Fruit fly (Drosophila melanogaster) whole organism, embryonic: ENCODE results near the gene CG42486.

ENCODE experiments used
- Atf3 ChIP-seq: fragments of 200-800 bp; sonication (Bioruptor generic); optimal IDR thresholded peaks from 3 replicates; lab custom pipeline; 2016; ENCODE audit warnings: missing biosample characterization, missing genetic modification characterization
- BEAF-32 ChIP-seq: fragments of 200-800 bp; sonication (Bioruptor generic); optimal IDR thresholded peaks from 3 replicates; lab custom pipeline; 2017; ENCODE audit warnings: missing biosample characterization, missing genetic modification characterization, mild to moderate bottlenecking, moderate library complexity, missing genetic modification reagents
- CG10209 ChIP-seq: fragments of 200-800 bp; sonication (Bioruptor generic); optimal IDR thresholded peaks from 3 replicates; lab custom pipeline; 2017; ENCODE audit warnings: missing biosample characterization, mild to moderate bottlenecking, missing genetic modification characterization, missing genetic modification reagents
- CG10543 ChIP-seq: fragments of 200-800 bp; sonication (Bioruptor generic); optimal IDR thresholded peaks from 3 replicates; lab custom pipeline; 2017; ENCODE audit warnings: missing biosample characterization, mild to moderate bottlenecking, missing genetic modification characterization, moderate library complexity
- CG11456 ChIP-seq: fragments of 200-800 bp; sonication (Bioruptor generic); IDR thresholded peaks from 3 replicates; pipeline ENCODE4 v1.3.6; 2022; ENCODE audit warnings: missing biosample characterization, missing genetic modification characterization
- CG11723 ChIP-seq: fragments of 200-800 bp; sonication (Bioruptor generic); optimal IDR thresholded peaks from 2 replicates; lab custom pipeline; 2017; ENCODE audit warnings: missing biosample characterization, mild to moderate bottlenecking, missing genetic modification characterization
- CG12071 ChIP-seq: fragments of 200-800 bp; sonication (Bioruptor generic); optimal IDR thresholded peaks from 3 replicates; lab custom pipeline; 2018; ENCODE audit warnings: missing biosample characterization, mild to moderate bottlenecking, missing genetic modification characterization
- CG12155 ChIP-seq: fragments of 200-800 bp; sonication (Bioruptor generic); optimal IDR thresholded peaks from 3 replicates; lab custom pipeline; 2016; ENCODE audit warnings: missing biosample characterization, missing genetic modification characterization
- CG15479 ChIP-seq: fragments of 200-800 bp; sonication (Bioruptor generic); optimal IDR thresholded peaks from 3 replicates; lab custom pipeline; 2019; ENCODE audit warnings: missing biosample characterization, mild to moderate bottlenecking, missing genetic modification characterization, moderate library complexity
- CG1603 ChIP-seq: fragments of 200-800 bp; sonication (Bioruptor generic); optimal IDR thresholded peaks from 2 replicates; lab custom pipeline; 2019; ENCODE audit warnings: missing biosample characterization, mild to moderate bottlenecking, missing genetic modification characterization, moderate library complexity
- CG17361 ChIP-seq: fragments of 200-800 bp; sonication (Bioruptor generic); IDR thresholded peaks from 3 replicates; pipeline ENCODE4 v1.3.6; 2022; ENCODE audit warnings: missing biosample characterization, missing genetic modification characterization
- CG18619 ChIP-seq: fragments of 200-800 bp; sonication (Bioruptor generic); optimal IDR thresholded peaks from 3 replicates; lab custom pipeline; 2017; ENCODE audit warnings: missing biosample characterization, mild to moderate bottlenecking, missing genetic modification characterization
- CG2678 ChIP-seq: fragments of 200-800 bp; sonication (Bioruptor generic); optimal IDR thresholded peaks from 3 replicates; lab custom pipeline; 2019; ENCODE audit warnings: missing biosample characterization, mild to moderate bottlenecking, missing genetic modification characterization, moderate library complexity
- CG2712 ChIP-seq: fragments of 200-800 bp; optimal IDR thresholded peaks from 3 replicates; lab custom pipeline; 2019; ENCODE audit warnings: missing biosample characterization, mild to moderate bottlenecking, missing genetic modification characterization, moderate library complexity
- CG3065 ChIP-seq: fragments of 200-800 bp; sonication (Bioruptor generic); optimal IDR thresholded peaks from 2 replicates; lab custom pipeline; 2016; ENCODE audit warnings: missing biosample characterization, missing genetic modification characterization
- CG31224 ChIP-seq: fragments of 200-800 bp; sonication (Bioruptor generic); IDR thresholded peaks from 2 replicates; pipeline ENCODE4 v1.3.6; 2022; ENCODE audit warnings: missing biosample characterization, missing genetic modification characterization
- CG31441 ChIP-seq: fragments of 200-800 bp; sonication (Bioruptor generic); IDR thresholded peaks from 2 replicates; pipeline ENCODE4 v1.3.6; 2022; ENCODE audit warnings: missing biosample characterization, missing genetic modification characterization
- CG34224 ChIP-seq: fragments of 200-800 bp; sonication (Bioruptor generic); IDR thresholded peaks from 3 replicates; pipeline ENCODE4 v1.3.6; 2022; ENCODE audit warnings: missing biosample characterization, missing genetic modification characterization; ENCODE audit not compliant: partially characterized antibody
- CG5245 ChIP-seq: fragments of 200-800 bp; sonication (Bioruptor generic); optimal IDR thresholded peaks from 3 replicates; lab custom pipeline; 2016; ENCODE audit warnings: missing biosample characterization, missing genetic modification characterization
- CG8478 ChIP-seq: fragments of >200 bp; optimal IDR thresholded peaks from 2 replicates; lab custom pipeline; 2018
- CG9215 ChIP-seq: fragments of 200-800 bp; sonication (Bioruptor generic); IDR thresholded peaks from 2 replicates; pipeline ENCODE4 v1.3.6; 2022; ENCODE audit warnings: missing biosample characterization, missing genetic modification characterization
- CG9932 ChIP-seq: fragments of 200-800 bp; sonication (Bioruptor generic); IDR thresholded peaks from 2 replicates; pipeline ENCODE4 v1.3.6; 2022; ENCODE audit warnings: missing biosample characterization, missing genetic modification characterization
- CHES-1-like ChIP-seq: fragments of 200-800 bp; sonication (Bioruptor generic); optimal IDR thresholded peaks from 2 replicates; lab custom pipeline; 2016; ENCODE audit warnings: missing biosample characterization, missing genetic modification characterization
- Chrac-16 ChIP-seq: fragments of 200-800 bp; sonication (Bioruptor generic); optimal IDR thresholded peaks from 3 replicates; lab custom pipeline; 2016; ENCODE audit warnings: missing biosample characterization, missing genetic modification characterization
- CoRest ChIP-seq: fragments of 200-800 bp; sonication (Bioruptor generic); optimal IDR thresholded peaks from 3 replicates; lab custom pipeline; 2018; ENCODE audit warnings: missing biosample characterization, mild to moderate bottlenecking, missing genetic modification characterization, moderate library complexity
- Dek ChIP-seq: fragments of 200-800 bp; sonication (Bioruptor generic); optimal IDR thresholded peaks from 3 replicates; lab custom pipeline; 2019; ENCODE audit warnings: missing biosample characterization, mild to moderate bottlenecking, missing genetic modification characterization, moderate library complexity
- Doc3 ChIP-seq: fragments of 200-800 bp; sonication (Bioruptor generic); IDR thresholded peaks from 3 replicates; pipeline ENCODE4 v1.3.6; 2022; ENCODE audit warnings: missing biosample characterization, missing genetic modification characterization; ENCODE audit not compliant: partially characterized antibody
- Dp ChIP-seq: fragments of 200-800 bp; sonication (Bioruptor generic); optimal IDR thresholded peaks from 2 replicates; lab custom pipeline; 2018; ENCODE audit warnings: missing biosample characterization, mild to moderate bottlenecking, missing genetic modification characterization, moderate library complexity
- Ets65A ChIP-seq: fragments of 200-800 bp; sonication (Bioruptor generic); peaks from one replicate; lab custom pipeline; 2016; ENCODE audit warnings: missing biosample characterization, missing genetic modification characterization
- HLH4C ChIP-seq: fragments of 200-800 bp; sonication (Bioruptor generic); IDR thresholded peaks from 3 replicates; pipeline ENCODE4 v1.3.6; 2022; ENCODE audit warnings: missing biosample characterization, missing genetic modification characterization; ENCODE audit not compliant: partially characterized antibody
- Hmr ChIP-seq: fragments of 200-800 bp; sonication (Bioruptor generic); optimal IDR thresholded peaks from 3 replicates; lab custom pipeline; 2017; ENCODE audit warnings: mild to moderate bottlenecking, missing biosample characterization, missing genetic modification reagents, missing genetic modification characterization
- Hmx ChIP-seq: fragments of 200-800 bp; sonication (Bioruptor generic); optimal IDR thresholded peaks from 2 replicates; lab custom pipeline; 2016; ENCODE audit warnings: missing biosample characterization, missing genetic modification characterization
- Hr3 ChIP-seq: fragments of 200-800 bp; sonication (Bioruptor generic); optimal IDR thresholded peaks from 3 replicates; lab custom pipeline; 2016; ENCODE audit warnings: missing biosample characterization, missing genetic modification characterization
- Sry-β ChIP-seq: fragments of 200-800 bp; sonication (Bioruptor generic); optimal IDR thresholded peaks from 2 replicates; lab custom pipeline; 2018; ENCODE audit warnings: missing biosample characterization, mild to moderate bottlenecking, missing genetic modification characterization, moderate library complexity
- Ssrp ChIP-seq: fragments of 200-800 bp; sonication (Bioruptor generic); optimal IDR thresholded peaks from 2 replicates; lab custom pipeline; 2018; ENCODE audit warnings: missing biosample characterization, mild to moderate bottlenecking, missing genetic modification characterization, moderate library complexity
- al ChIP-seq: fragments of 200-800 bp; sonication (Bioruptor generic); IDR thresholded peaks from 2 replicates; pipeline ENCODE4 v1.3.6; 2022; ENCODE audit warnings: missing biosample characterization, missing genetic modification characterization
- amos ChIP-seq: fragments of 200-800 bp; sonication (Bioruptor generic); IDR thresholded peaks from 2 replicates; pipeline ENCODE4 v1.3.6; 2022; ENCODE audit warnings: missing biosample characterization, missing genetic modification characterization; ENCODE audit not compliant: partially characterized antibody
- ase ChIP-seq: fragments of 200-800 bp; sonication (Bioruptor generic); IDR thresholded peaks from 3 replicates; pipeline ENCODE4 v1.3.6; 2022; ENCODE audit warnings: missing biosample characterization, missing genetic modification characterization
- bowl ChIP-seq: fragments of 200-800 bp; sonication (Bioruptor generic); IDR thresholded peaks from 2 replicates; pipeline ENCODE4 v1.3.6; 2022; ENCODE audit warnings: missing biosample characterization, missing genetic modification characterization
- cg ChIP-seq: fragments of 200-800 bp; sonication (Bioruptor generic); optimal IDR thresholded peaks from 3 replicates; lab custom pipeline; 2019; ENCODE audit warnings: missing biosample characterization, mild to moderate bottlenecking, missing genetic modification characterization, moderate library complexity
- lola ChIP-seq, 3 experiments: fragments of >200 bp in 2 of 3; fragments of 200-800 bp in 1 of 3; sonication (Bioruptor generic) in 1 of 3; optimal IDR thresholded peaks; 2 replicates each; lab custom pipeline; 2017 to 2019; ENCODE audit warnings: missing biosample characterization in 3 of 3, missing genetic modification characterization in 3 of 3, mild to moderate bottlenecking in 1 of 3, moderate library complexity in 1 of 3
- nom ChIP-seq: fragments of 200-800 bp; sonication (Bioruptor generic); optimal IDR thresholded peaks from 2 replicates; lab custom pipeline; 2017; ENCODE audit warnings: missing biosample characterization, missing genetic modification characterization, mild to moderate bottlenecking, moderate library complexity, missing genetic modification reagents
- psq ChIP-seq: fragments of 200-800 bp; sonication (Bioruptor generic); optimal IDR thresholded peaks from 2 replicates; lab custom pipeline; 2017; ENCODE audit warnings: missing biosample characterization, missing genetic modification characterization
- stc ChIP-seq: fragments of 200-800 bp; sonication (Bioruptor generic); IDR thresholded peaks from 2 replicates; pipeline ENCODE4 v1.3.6; 2022; ENCODE audit warnings: missing biosample characterization, missing genetic modification characterization
- trem ChIP-seq: fragments of 200-800 bp; optimal IDR thresholded peaks from 3 replicates; lab custom pipeline; 2019; ENCODE audit warnings: missing biosample characterization, mild to moderate bottlenecking, missing genetic modification characterization, moderate library complexity
- tx ChIP-seq: fragments of 200-800 bp; sonication (Bioruptor generic); optimal IDR thresholded peaks from 2 replicates; lab custom pipeline; 2016; ENCODE audit warnings: missing biosample characterization, missing genetic modification characterization
- vfl ChIP-seq: fragments of 200-800 bp; sonication (Bioruptor generic); optimal IDR thresholded peaks from 2 replicates; lab custom pipeline; 2016; ENCODE audit warnings: missing biosample characterization, missing genetic modification characterization
- vnd ChIP-seq: fragments of 200-800 bp; sonication (Bioruptor generic); IDR thresholded peaks from 3 replicates; pipeline ENCODE4 v1.3.6; 2022; ENCODE audit warnings: missing biosample characterization, missing genetic modification characterization; ENCODE audit not compliant: partially characterized antibody

Gene CG42486

dm6 chr2L:11808327-11808701 is 34.6 kb upstream of the CG42486 start (continued):
- TF ChIP-seq CG2678 (peak; percentile 16), CG9215 (no peak), al (GFP tag; lab: Robert Waterston, UW) (no peak), tx (GFP tag; lab: Kevin White, UChicago) (no peak), CG17361 (GFP tag; lab: Robert Waterston, UW) (peak; percentile 55), CG18619 (GFP tag; lab: Kevin White, UChicago) (peak; percentile 10), stc (GFP tag; lab: Robert Waterston, UW) (no peak), CG31441 (GFP tag; lab: Robert Waterston, UW) (peak; percentile 11; the same call in 1 of the 2 replicates), lola (GFP tag; optimal IDR thresholded peaks at IDR 0.05; lab: Kevin White, UChicago) (peak in 1 of 3 experiments; percentile 32), Ets65A (peak; percentile 62), Ssrp (tag; lab: Kevin White, UChicago) (peak; percentile 18), CG12071 (GFP tag; lab: Kevin White, UChicago) (no peak), CG15479 (no peak), CG3065 (GFP tag; lab: Kevin White, UChicago) (no peak), Sry-β (GFP tag; lab: Kevin White, UChicago) (peak; percentile 95), CoRest (peak; percentile 48), CG34224 (GFP tag; lab: Robert Waterston, UW) (no peak), vfl (GFP tag; lab: Kevin White, UChicago) (no peak)

dm6 chr2L:11808702-11809583 is 34.0 kb upstream of the CG42486 start, which contains the start of gene crol:
Gene crol (minus strand): TSS chr2L:11809438.
- no peak for TF ChIP-seq CG31224 (GFP tag; lab: Robert Waterston, UW)
- peak; percentile 80 for TF ChIP-seq HLH4C (GFP tag; lab: Robert Waterston, UW)
- TF ChIP-seq psq (GFP tag; lab: Kevin White, UChicago), result no peak
- peak; percentile 63 for TF ChIP-seq trem (tag; lab: Kevin White, UChicago)
- TF ChIP-seq Doc3 (GFP tag; lab: Robert Waterston, UW), result peak; percentile 76
- peak; percentile 2 for TF ChIP-seq CG10209 (GFP tag; lab: Kevin White, UChicago)
- peak; percentile 33; the same call in 1 of the 3 replicates for TF ChIP-seq CG11456 (GFP tag; lab: Robert Waterston, UW)
- peak; percentile 40 for TF ChIP-seq Dek
- TF ChIP-seq Hr3 (GFP tag; lab: Kevin White, UChicago), result peak; percentile 36
- peak; percentile 21 for TF ChIP-seq CG12155 (GFP tag; lab: Kevin White, UChicago)
- TF ChIP-seq Chrac-16 (GFP tag; lab: Kevin White, UChicago), result no peak
- TF ChIP-seq CG9932 (GFP tag; lab: Robert Waterston, UW), result peak; percentile 59
- peak; percentile 46 for TF ChIP-seq CHES-1-like
- peak; percentile 51 for TF ChIP-seq CG2712 (tag; lab: Kevin White, UChicago)
- peak; percentile 72 for TF ChIP-seq vnd (GFP tag; lab: Robert Waterston, UW)
- TF ChIP-seq ase (GFP tag; lab: Robert Waterston, UW), result no peak
- TF ChIP-seq Dp (GFP tag; lab: Kevin White, UChicago), result peak; percentile 41
- peak; percentile 88 for TF ChIP-seq BEAF-32 (GFP tag; lab: Kevin White, UChicago)
- no peak for TF ChIP-seq Atf3 (GFP tag; lab: Kevin White, UChicago)
- peak; percentile 87 for TF ChIP-seq CG10543
- TF ChIP-seq nom (GFP tag; lab: Kevin White, UChicago), result peak; percentile 66
- TF ChIP-seq CG1603 (tag; lab: Kevin White, UChicago), result peak; percentile 59
- TF ChIP-seq cg, result peak; percentile 92
- TF ChIP-seq Hmx (GFP tag; lab: Kevin White, UChicago), result no peak
- TF ChIP-seq Hmr (GFP tag; lab: Kevin White, UChicago), result peak; percentile 43
- TF ChIP-seq CG5245 (GFP tag; lab: Kevin White, UChicago), result peak; percentile 6
- TF ChIP-seq CG11723, result no peak
- TF ChIP-seq amos (GFP tag; lab: Robert Waterston, UW), result peak; percentile 90
- TF ChIP-seq bowl (GFP tag; lab: Robert Waterston, UW), result no peak
- no peak for TF ChIP-seq CG8478 (lab: Kevin White, UChicago)
